Fruit fly (Drosophila melanogaster) whole organism, embryonic: ENCODE results near the gene CG32483.

ENCODE experiments used
- Adf1 ChIP-seq: fragments of 200-800 bp; sonication (Bioruptor generic); IDR thresholded peaks from 2 replicates; pipeline ENCODE4 v1.3.6; 2022; ENCODE audit warnings: missing biosample characterization, missing genetic modification characterization
- Atf6 ChIP-seq: fragments of 200-800 bp; sonication (Bioruptor generic); IDR thresholded peaks from 2 replicates; pipeline ENCODE4 v1.3.6; 2022; ENCODE audit warnings: missing biosample characterization, missing genetic modification characterization
- CG10147 ChIP-seq: fragments of 200-800 bp; sonication (Bioruptor generic); optimal IDR thresholded peaks from 2 replicates; lab custom pipeline; 2019; ENCODE audit warnings: missing biosample characterization, mild to moderate bottlenecking, missing genetic modification characterization, moderate library complexity
- CG1024 ChIP-seq: fragments of 200-800 bp; sonication (Bioruptor generic); IDR thresholded peaks from 2 replicates; pipeline ENCODE4 v1.3.6; 2022; ENCODE audit warnings: missing biosample characterization, missing genetic modification characterization
- CG12104 ChIP-seq: fragments of 200-800 bp; sonication (Bioruptor generic); optimal IDR thresholded peaks from 3 replicates; lab custom pipeline; 2016; ENCODE audit warnings: missing biosample characterization, missing genetic modification characterization
- CG12744 ChIP-seq: fragments of 200-800 bp; sonication (Bioruptor generic); optimal IDR thresholded peaks from 2 replicates; lab custom pipeline; 2016; ENCODE audit warnings: missing biosample characterization, missing genetic modification characterization
- CG13775 ChIP-seq: fragments of 200-800 bp; sonication (Bioruptor generic); optimal IDR thresholded peaks from 3 replicates; lab custom pipeline; 2017; ENCODE audit warnings: missing biosample characterization, mild to moderate bottlenecking, missing genetic modification characterization
- CG1529 ChIP-seq: fragments of 200-800 bp; sonication (Bioruptor generic); optimal IDR thresholded peaks from 3 replicates; lab custom pipeline; 2018; ENCODE audit warnings: missing biosample characterization, missing genetic modification characterization
- CG1603 ChIP-seq: fragments of 200-800 bp; sonication (Bioruptor generic); optimal IDR thresholded peaks from 2 replicates; lab custom pipeline; 2019; ENCODE audit warnings: missing biosample characterization, mild to moderate bottlenecking, missing genetic modification characterization, moderate library complexity
- CG16779 ChIP-seq: fragments of 200-800 bp; sonication (Bioruptor generic); IDR thresholded peaks from 2 replicates; pipeline ENCODE4 v1.3.6; 2022; ENCODE audit warnings: missing biosample characterization, missing genetic modification characterization
- CG16815 ChIP-seq: fragments of 200-800 bp; sonication (Bioruptor generic); optimal IDR thresholded peaks from 3 replicates; lab custom pipeline; 2017; ENCODE audit warnings: missing biosample characterization, mild to moderate bottlenecking, missing genetic modification characterization
- CG18619 ChIP-seq: fragments of 200-800 bp; sonication (Bioruptor generic); optimal IDR thresholded peaks from 3 replicates; lab custom pipeline; 2017; ENCODE audit warnings: missing biosample characterization, mild to moderate bottlenecking, missing genetic modification characterization
- CG2712 ChIP-seq: fragments of 200-800 bp; optimal IDR thresholded peaks from 3 replicates; lab custom pipeline; 2019; ENCODE audit warnings: missing biosample characterization, mild to moderate bottlenecking, missing genetic modification characterization, moderate library complexity
- CG32767 ChIP-seq: fragments of 200-800 bp; sonication (Bioruptor generic); IDR thresholded peaks from 2 replicates; pipeline ENCODE4 v1.3.6; 2022; ENCODE audit warnings: missing biosample characterization, missing genetic modification characterization
- CG3838 ChIP-seq: fragments of 200-800 bp; sonication (Bioruptor generic); optimal IDR thresholded peaks from 3 replicates; lab custom pipeline; 2016; ENCODE audit warnings: missing biosample characterization, missing genetic modification characterization
- CG4820 ChIP-seq: fragments of 200-800 bp; sonication (Bioruptor generic); optimal IDR thresholded peaks from 3 replicates; lab custom pipeline; 2016; ENCODE audit warnings: missing biosample characterization, missing genetic modification characterization
- CG6272 ChIP-seq: fragments of 200-800 bp; sonication (Bioruptor generic); IDR thresholded peaks from 2 replicates; pipeline ENCODE4 v1.3.6; 2022; ENCODE audit warnings: missing biosample characterization, missing genetic modification characterization
- CG6689 ChIP-seq: fragments of 200-800 bp; sonication (Bioruptor generic); IDR thresholded peaks from 2 replicates; pipeline ENCODE4 v1.3.6; 2022; ENCODE audit warnings: missing biosample characterization, missing genetic modification characterization
- CG7928 ChIP-seq: fragments of 200-800 bp; sonication (Bioruptor generic); optimal IDR thresholded peaks from 2 replicates; lab custom pipeline; 2017; ENCODE audit warnings: missing biosample characterization, mild to moderate bottlenecking, missing genetic modification characterization
- CG7963 ChIP-seq: fragments of 200-800 bp; sonication (Bioruptor generic); IDR thresholded peaks from 3 replicates; pipeline ENCODE4 v1.3.6; 2022; ENCODE audit warnings: missing biosample characterization, missing genetic modification characterization; ENCODE audit not compliant: partially characterized antibody
- CG8359 ChIP-seq: fragments of 200-800 bp; sonication (Bioruptor generic); optimal IDR thresholded peaks from 2 replicates; lab custom pipeline; 2017; ENCODE audit warnings: missing biosample characterization, mild to moderate bottlenecking, missing genetic modification characterization, borderline replicate concordance
- CG9437 ChIP-seq: fragments of 200-800 bp; sonication (Bioruptor generic); optimal IDR thresholded peaks from 2 replicates; lab custom pipeline; 2018; ENCODE audit warnings: missing biosample characterization, mild to moderate bottlenecking, missing genetic modification characterization
- CG9797 ChIP-seq: fragments of 200-800 bp; sonication (Bioruptor generic); optimal IDR thresholded peaks from 3 replicates; lab custom pipeline; 2018; ENCODE audit warnings: missing biosample characterization, mild to moderate bottlenecking, missing genetic modification characterization
- Dll ChIP-seq: fragments of 200-800 bp; sonication (Bioruptor generic); IDR thresholded peaks from 4 replicates; pipeline ENCODE4 v1.3.6; 2022; ENCODE audit warnings: missing biosample characterization, missing genetic modification characterization; ENCODE audit not compliant: partially characterized antibody
- Drgx ChIP-seq: fragments of 200-800 bp; sonication (Bioruptor generic); IDR thresholded peaks from 2 replicates; pipeline ENCODE4 v1.3.6; 2022; ENCODE audit warnings: missing biosample characterization, missing genetic modification characterization
- HHEX ChIP-seq: fragments of 200-800 bp; sonication (Bioruptor generic); optimal IDR thresholded peaks from 3 replicates; lab custom pipeline; 2017; ENCODE audit warnings: missing biosample characterization, mild to moderate bottlenecking, missing genetic modification characterization, missing genetic modification reagents
- HLH54F ChIP-seq: fragments of 200-800 bp; sonication (Bioruptor generic); optimal IDR thresholded peaks from 3 replicates; lab custom pipeline; 2016; ENCODE audit warnings: missing biosample characterization, missing genetic modification characterization
- HmgD ChIP-seq: fragments of 200-800 bp; sonication (Bioruptor generic); optimal IDR thresholded peaks from 3 replicates; lab custom pipeline; 2016; ENCODE audit warnings: missing biosample characterization, missing genetic modification characterization
- Mes4 ChIP-seq: fragments of 200-800 bp; sonication (Bioruptor generic); optimal IDR thresholded peaks from 2 replicates; lab custom pipeline; 2016; ENCODE audit warnings: missing biosample characterization, missing genetic modification characterization
- Myb ChIP-seq: fragments of 200-800 bp; sonication (Bioruptor generic); optimal IDR thresholded peaks from 2 replicates; lab custom pipeline; 2016; ENCODE audit warnings: missing biosample characterization, missing genetic modification characterization
- NFAT ChIP-seq: fragments of 200-800 bp; sonication (Bioruptor generic); IDR thresholded peaks from 2 replicates; pipeline ENCODE4 v1.3.6; 2022; ENCODE audit warnings: missing biosample characterization, missing genetic modification characterization
- Sry-β ChIP-seq: fragments of 200-800 bp; sonication (Bioruptor generic); optimal IDR thresholded peaks from 2 replicates; lab custom pipeline; 2018; ENCODE audit warnings: missing biosample characterization, mild to moderate bottlenecking, missing genetic modification characterization, moderate library complexity
- Sry-δ ChIP-seq: fragments of 200-800 bp; sonication (Bioruptor generic); optimal IDR thresholded peaks from 2 replicates; lab custom pipeline; 2016; ENCODE audit warnings: missing biosample characterization, missing genetic modification characterization
- Trl ChIP-seq, 3 experiments: fragments of >200 bp in 2 of 3; fragments of 200-800 bp in 1 of 3; sonication (Bioruptor generic) in 1 of 3; optimal IDR thresholded peaks; 2 replicates in 1 of 3; 3 replicates in 2 of 3; lab custom pipeline; 2016 to 2017; ENCODE audit warnings: missing biosample characterization in 1 of 3, missing genetic modification characterization in 1 of 3
- Xrp1 ChIP-seq: fragments of 200-800 bp; sonication (Bioruptor generic); IDR thresholded peaks from 2 replicates; pipeline ENCODE4 v1.3.6; 2022; ENCODE audit warnings: missing biosample characterization, missing genetic modification characterization
- danr ChIP-seq: fragments of 200-800 bp; sonication (Bioruptor generic); IDR thresholded peaks from 2 replicates; pipeline ENCODE4 v1.3.6; 2022; ENCODE audit warnings: missing biosample characterization, missing genetic modification characterization
- dmrt99B ChIP-seq: fragments of 200-800 bp; sonication (Bioruptor generic); optimal IDR thresholded peaks from 2 replicates; lab custom pipeline; 2018; ENCODE audit warnings: missing biosample characterization, mild to moderate bottlenecking, missing genetic modification characterization, moderate library complexity
- dpn ChIP-seq, 2 experiments: fragments of 200-800 bp; sonication (Bioruptor generic); optimal IDR thresholded peaks; 3 replicates each; lab custom pipeline; 2016; ENCODE audit warnings: missing biosample characterization in 2 of 2, missing genetic modification characterization in 2 of 2
- gsb ChIP-seq: fragments of 200-800 bp; sonication (Bioruptor generic); IDR thresholded peaks from 2 replicates; pipeline ENCODE4 v1.3.6; 2022; ENCODE audit warnings: missing biosample characterization, missing genetic modification characterization
- hkb ChIP-seq, 2 experiments: fragments of 200-800 bp in 1 of 2; fragments of >200 bp in 1 of 2; sonication (Bioruptor generic) in 1 of 2; IDR thresholded peaks in 1 of 2; optimal IDR thresholded peaks in 1 of 2; 2 replicates each; pipeline versions ENCODE4 v1.3.6 to Lab custom; 2017 to 2022; ENCODE audit warnings: missing biosample characterization in 1 of 2, missing genetic modification characterization in 1 of 2
- lab ChIP-seq: fragments of 200-800 bp; sonication (Bioruptor generic); optimal IDR thresholded peaks from 3 replicates; lab custom pipeline; 2017; ENCODE audit warnings: missing biosample characterization, missing genetic modification characterization, mild to moderate bottlenecking, moderate library complexity, missing genetic modification reagents
- nerfin-1 ChIP-seq: fragments of 200-800 bp; sonication (Bioruptor generic); optimal IDR thresholded peaks from 3 replicates; lab custom pipeline; 2019; ENCODE audit warnings: missing biosample characterization, mild to moderate bottlenecking, missing genetic modification characterization, moderate library complexity
- onecut ChIP-seq: fragments of 200-800 bp; sonication (Bioruptor generic); IDR thresholded peaks from 2 replicates; pipeline ENCODE4 v1.3.6; 2022; ENCODE audit warnings: missing biosample characterization, missing genetic modification characterization
- pan ChIP-seq, 4 experiments: fragments of >200 bp in 3 of 4; fragments of 200-800 bp in 1 of 4; sonication (Bioruptor generic) in 1 of 4; optimal IDR thresholded peaks in 3 of 4; IDR thresholded peaks in 1 of 4; 2 replicates each; pipeline versions ENCODE4 v1.3.6 to Lab custom; 2017 to 2022; ENCODE audit warnings: missing biosample characterization in 2 of 4, missing genetic modification characterization in 2 of 4, mixed read lengths in 1 of 4
- rib ChIP-seq: fragments of 200-800 bp; sonication (Bioruptor generic); IDR thresholded peaks from 2 replicates; pipeline ENCODE4 v1.3.6; 2022; ENCODE audit warnings: missing biosample characterization, missing genetic modification characterization
- wor ChIP-seq: fragments of 200-800 bp; sonication (Bioruptor generic); IDR thresholded peaks from 2 replicates; pipeline ENCODE4 v1.3.6; 2022; ENCODE audit warnings: missing biosample characterization, missing genetic modification characterization
- yki ChIP-seq: fragments of >200 bp; optimal IDR thresholded peaks from 3 replicates; lab custom pipeline; 2018
- zen ChIP-seq: fragments of 200-800 bp; sonication (Bioruptor generic); optimal IDR thresholded peaks from 3 replicates; lab custom pipeline; 2018; ENCODE audit warnings: missing biosample characterization, mild to moderate bottlenecking, missing genetic modification characterization, moderate library complexity

CG32483 gene

dm6 chr3L:700160-700917 is 10.5 kb upstream of the CG32483 start (continued):
- TF ChIP-seq hkb (optimal IDR thresholded peaks at IDR 0.05; lab: Kevin White, UChicago), result no peak
- TF ChIP-seq hkb (GFP tag; IDR thresholded peaks at IDR 0.05; lab: Robert Waterston, UW), result peak; percentile 80
- TF ChIP-seq HmgD (GFP tag; lab: Kevin White, UChicago), result no peak
- peak; percentile 80 for TF ChIP-seq lab (GFP tag; lab: Kevin White, UChicago)
- no peak for TF ChIP-seq CG9797
- no peak for TF ChIP-seq yki (lab: Kevin White, UChicago)
- no peak for TF ChIP-seq pan (optimal IDR thresholded peaks at IDR 0.05; lab: Kevin White, UChicago)
- TF ChIP-seq pan (GFP tag; optimal IDR thresholded peaks at IDR 0.05 in 1 of 2, IDR thresholded peaks at IDR 0.05 in 1 of 2), result peak in 1 of 2 experiments; percentile 53
- TF ChIP-seq HHEX (GFP tag; lab: Kevin White, UChicago), result peak; percentile 61
- TF ChIP-seq danr (GFP tag; lab: Robert Waterston, UW), result peak; percentile 40; the same call in 1 of the 2 replicates
- peak; percentile 26 for TF ChIP-seq zen
- TF ChIP-seq CG6689 (GFP tag; lab: Robert Waterston, UW), result 0 out of 2 replicates have a peak, but pooled peaks have one; percentile 46
- TF ChIP-seq CG18619 (GFP tag; lab: Kevin White, UChicago), result peak; percentile 4
- TF ChIP-seq CG9437 (GFP tag; lab: Kevin White, UChicago), result peak; percentile 59
- TF ChIP-seq CG6272 (GFP tag; lab: Robert Waterston, UW), result no peak
- TF ChIP-seq Sry-β (GFP tag; lab: Kevin White, UChicago), result no peak
- peak; percentile 69 for TF ChIP-seq Xrp1 (GFP tag; lab: Robert Waterston, UW)
- no peak for TF ChIP-seq HLH54F
- TF ChIP-seq Mes4 (GFP tag; lab: Kevin White, UChicago), result peak; percentile 23
- no peak for TF ChIP-seq wor (GFP tag; lab: Robert Waterston, UW)
- peak; percentile 47 for TF ChIP-seq CG1603
- TF ChIP-seq Trl (optimal IDR thresholded peaks at IDR 0.05; lab: Kevin White, UChicago), result no peak
- TF ChIP-seq Trl (GFP tag; optimal IDR thresholded peaks at IDR 0.05; lab: Kevin White, UChicago), result peak; percentile 45
- peak; percentile 13 to 60 for TF ChIP-seq dpn (GFP tag; optimal IDR thresholded peaks at IDR 0.05; lab: Kevin White, UChicago)
- TF ChIP-seq Adf1 (GFP tag; lab: Robert Waterston, UW), result peak; percentile 16; the same call in 1 of the 2 replicates
- no peak for TF ChIP-seq CG3838
- TF ChIP-seq Sry-δ (GFP tag; lab: Kevin White, UChicago), result no peak
- TF ChIP-seq CG2712 (tag; lab: Kevin White, UChicago), result peak; percentile 69
- peak; percentile 8 for TF ChIP-seq CG1529 (GFP tag; lab: Kevin White, UChicago)
- TF ChIP-seq CG13775 (GFP tag; lab: Kevin White, UChicago), result peak; percentile 8
- TF ChIP-seq CG32767 (GFP tag; lab: Robert Waterston, UW), result no peak
- TF ChIP-seq rib (GFP tag; lab: Robert Waterston, UW), result no peak
- peak; percentile 10 for TF ChIP-seq CG16815 (GFP tag; lab: Kevin White, UChicago)
- no peak for TF ChIP-seq CG7963 (GFP tag; lab: Robert Waterston, UW)
- TF ChIP-seq gsb, result no peak
- TF ChIP-seq CG12104, result peak; percentile 26
- TF ChIP-seq Myb (GFP tag; lab: Kevin White, UChicago), result no peak
- peak; percentile 83 for TF ChIP-seq CG10147
- peak; percentile 9 for TF ChIP-seq CG12744 (GFP tag; lab: Kevin White, UChicago)
- no peak for TF ChIP-seq Dll (GFP tag; lab: Robert Waterston, UW)
- TF ChIP-seq CG16779, result no peak
- peak; percentile 20 for TF ChIP-seq nerfin-1 (tag; lab: Kevin White, UChicago)
- no peak for TF ChIP-seq NFAT (GFP tag; lab: Robert Waterston, UW)
- TF ChIP-seq Atf6 (GFP tag; lab: Robert Waterston, UW), result peak; percentile 57; the same call in 1 of the 2 replicates
- TF ChIP-seq CG1024 (GFP tag; lab: Robert Waterston, UW), result no peak
- TF ChIP-seq dmrt99B (tag; lab: Kevin White, UChicago), result peak; percentile 67
- peak; percentile 50 for TF ChIP-seq onecut (GFP tag; lab: Robert Waterston, UW)
- peak; percentile 24 for TF ChIP-seq CG7928 (GFP tag; lab: Kevin White, UChicago)
- peak; percentile 51 for TF ChIP-seq Drgx (GFP tag; lab: Robert Waterston, UW)
- TF ChIP-seq CG4820 (GFP tag; lab: Kevin White, UChicago), result peak; percentile 28
- peak; percentile 28 for TF ChIP-seq CG8359 (GFP tag; lab: Kevin White, UChicago)
